Fruit fly (Drosophila melanogaster) whole organism, pupa: Measurements from ENCODE around the gene Mnat9.

Source experiments
- CG15710 ChIP-seq: fragments of 200-800 bp; sonication (Bioruptor generic); optimal IDR thresholded peaks from 2 replicates; lab custom pipeline; 2018; ENCODE audit warnings: missing biosample characterization, mild to moderate bottlenecking, missing genetic modification characterization, moderate library complexity
- CG32121 ChIP-seq: fragments of 200-800 bp; sonication (Bioruptor generic); IDR thresholded peaks from 2 replicates; pipeline ENCODE4 v1.3.6; 2022; ENCODE audit warnings: missing biosample characterization, missing genetic modification characterization
- CG4496 ChIP-seq: fragments of 200-800 bp; sonication (Bioruptor generic); IDR thresholded peaks from 3 replicates; pipeline ENCODE4 v1.3.6; 2022; ENCODE audit warnings: missing biosample characterization, missing genetic modification characterization
- EcR ChIP-seq: fragments of 200-800 bp; sonication (Bioruptor generic); optimal IDR thresholded peaks from 3 replicates; lab custom pipeline; 2019; ENCODE audit warnings: missing biosample characterization, missing genetic modification characterization, mild to moderate bottlenecking, moderate library complexity, missing genetic modification reagents
- Pif1A ChIP-seq: fragments of 200-800 bp; sonication (Bioruptor generic); optimal IDR thresholded peaks from 3 replicates; lab custom pipeline; 2016; ENCODE audit warnings: missing biosample characterization, missing genetic modification characterization
- Snoo ChIP-seq: fragments of 200-800 bp; sonication (Bioruptor generic); optimal IDR thresholded peaks from 3 replicates; lab custom pipeline; 2017; ENCODE audit warnings: missing biosample characterization, mild to moderate bottlenecking, missing genetic modification characterization, inconsistent platforms
- gl ChIP-seq: fragments of 200-800 bp; sonication (Bioruptor generic); optimal IDR thresholded peaks from 2 replicates; lab custom pipeline; 2018; ENCODE audit warnings: missing biosample characterization, mild to moderate bottlenecking, missing genetic modification characterization

DNA sequence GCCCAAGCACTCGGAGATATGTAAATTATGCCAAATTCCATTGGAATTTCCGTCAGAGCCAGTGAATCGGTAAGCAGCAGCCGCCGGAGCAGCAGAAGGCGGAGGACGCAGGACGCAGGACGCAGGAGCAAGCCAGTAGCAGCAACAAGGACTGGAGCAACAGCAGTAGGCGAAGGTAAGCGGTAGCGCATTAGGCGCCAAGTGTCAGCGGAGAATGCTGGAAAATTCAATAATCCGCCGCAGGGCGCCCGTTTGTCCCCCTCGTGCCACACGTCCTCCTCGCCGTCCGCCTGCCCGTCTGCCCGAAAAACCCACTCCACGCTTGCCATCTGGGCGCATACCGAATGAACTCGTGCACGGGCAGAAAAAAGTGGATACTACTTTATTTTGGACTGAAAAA is 6.7 kb upstream of the Mnat9 start:
- TF ChIP-seq CG4496 (no peak), CG32121 (no peak), Snoo (tag; lab: Kevin White, UChicago) (no peak), gl (no peak), CG15710 (tag; lab: Kevin White, UChicago) (no peak), EcR (no peak), Pif1A (GFP tag; lab: Kevin White, UChicago) (no peak)
